Worm (Caenorhabditis elegans): ENCODE data around the gene ell-1.

DNA sequence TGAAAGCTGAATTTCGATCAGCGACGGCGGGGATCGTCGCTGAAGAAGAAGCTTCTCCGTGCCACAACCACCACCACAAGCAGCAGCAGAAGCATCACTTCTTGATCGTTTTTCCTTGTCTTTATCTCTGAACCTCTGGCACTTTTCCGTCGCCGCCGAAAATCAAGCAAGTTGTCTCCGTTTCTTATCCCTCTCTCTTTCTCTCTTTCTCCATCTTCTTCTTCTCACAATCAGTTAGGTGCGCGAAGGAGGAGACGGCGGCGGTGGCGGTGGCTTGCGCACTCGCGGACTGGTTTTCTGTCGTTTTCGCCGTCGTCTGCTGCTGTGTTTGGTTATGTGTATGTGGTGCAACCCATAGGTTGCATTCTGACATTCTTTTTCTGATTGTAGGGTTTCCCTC, 4.2 kb downstream of the ell-1 start:
- TF ChIP-seq ama-1 (optimal IDR thresholded peaks at IDR 0.05) (no peak), hmbx-1 (tag; optimal IDR thresholded peaks at IDR 0.05) (no peak), pes-1 (GFP tag; IDR thresholded peaks at IDR 0.05) (no peak), flt-1 (GFP tag; IDR thresholded peaks at IDR 0.05) (no peak), ets-7 (tag; optimal IDR thresholded peaks at IDR 0.05) (no peak), tbx-37 (GFP tag; conservative IDR thresholded peaks at IDR 0.05) (no peak), scrt-1 (GFP tag; IDR thresholded peaks at IDR 0.05) (no peak), B0310.2 (tag; optimal IDR thresholded peaks at IDR 0.05) (no peak), tra-4 (tag; optimal IDR thresholded peaks at IDR 0.05) (no peak), tbx-11 (GFP tag; IDR thresholded peaks at IDR 0.05) (no peak), sea-1 (GFP tag; conservative IDR thresholded peaks at IDR 0.05) (no peak)

All from whole organism, early embryonic.